Fruit fly (Drosophila melanogaster) whole organism, prepupa: ENCODE measurements around the gene trr.

ENCODE experiments used
- Blimp-1 ChIP-seq: fragments of 200-800 bp; sonication (Bioruptor generic); optimal IDR thresholded peaks from 3 replicates; lab custom pipeline; 2017; ENCODE audit warnings: missing biosample characterization, missing genetic modification characterization, mild to moderate bottlenecking, moderate library complexity, missing genetic modification reagents
- CG10669 ChIP-seq: fragments of 200-800 bp; sonication (Bioruptor generic); optimal IDR thresholded peaks from 3 replicates; lab custom pipeline; 2018; ENCODE audit warnings: missing biosample characterization, mild to moderate bottlenecking, missing genetic modification characterization, moderate library complexity
- CG11762 ChIP-seq: fragments of 200-800 bp; sonication (Bioruptor generic); optimal IDR thresholded peaks from 3 replicates; lab custom pipeline; 2016; ENCODE audit warnings: missing biosample characterization, missing genetic modification characterization; ENCODE audit not compliant: insufficient read depth
- CG11902 ChIP-seq: fragments of 200-800 bp; sonication (Bioruptor generic); optimal IDR thresholded peaks from 3 replicates; lab custom pipeline; 2016; ENCODE audit warnings: missing biosample characterization, missing genetic modification characterization
- CG15336 ChIP-seq: fragments of 200-800 bp; sonication (Bioruptor generic); IDR thresholded peaks from 2 replicates; pipeline ENCODE4 v1.3.6; 2022; ENCODE audit warnings: missing biosample characterization, missing genetic modification characterization
- CG1621 ChIP-seq: fragments of 200-800 bp; sonication (Bioruptor generic); optimal IDR thresholded peaks from 3 replicates; lab custom pipeline; 2018; ENCODE audit warnings: missing biosample characterization, mild to moderate bottlenecking, missing genetic modification characterization
- CG16779 ChIP-seq: fragments of 200-800 bp; sonication (Bioruptor generic); optimal IDR thresholded peaks from 3 replicates; lab custom pipeline; 2017; ENCODE audit warnings: missing biosample characterization, mild to moderate bottlenecking, missing genetic modification characterization
- CG3032 ChIP-seq: fragments of 200-800 bp; optimal IDR thresholded peaks from 2 replicates; lab custom pipeline; 2019; ENCODE audit warnings: missing biosample characterization, mild to moderate bottlenecking, missing genetic modification characterization, moderate library complexity
- CG32006 ChIP-seq: fragments of 200-800 bp; sonication (Bioruptor generic); optimal IDR thresholded peaks from 3 replicates; lab custom pipeline; 2017; ENCODE audit warnings: missing biosample characterization, mild to moderate bottlenecking, missing genetic modification characterization
- CG3919 ChIP-seq: fragments of 200-800 bp; sonication (Bioruptor generic); optimal IDR thresholded peaks from 3 replicates; lab custom pipeline; 2016; ENCODE audit warnings: missing biosample characterization, missing genetic modification characterization
- CG4318 ChIP-seq: fragments of 200-800 bp; sonication (Bioruptor generic); optimal IDR thresholded peaks from 3 replicates; lab custom pipeline; 2017; ENCODE audit warnings: missing biosample characterization, mild to moderate bottlenecking, missing genetic modification characterization
- CG6163 ChIP-seq: fragments of 200-800 bp; sonication (Bioruptor generic); IDR thresholded peaks from 3 replicates; pipeline ENCODE4 v1.3.6; 2022; ENCODE audit warnings: missing biosample characterization, missing genetic modification characterization
- CG6792 ChIP-seq: fragments of 200-800 bp; sonication (Bioruptor generic); optimal IDR thresholded peaks from 3 replicates; lab custom pipeline; 2016; ENCODE audit warnings: missing biosample characterization, missing genetic modification characterization
- CG6808 ChIP-seq: fragments of 200-800 bp; sonication (Bioruptor generic); optimal IDR thresholded peaks from 3 replicates; lab custom pipeline; 2017; ENCODE audit warnings: missing biosample characterization, missing genetic modification characterization, mild to moderate bottlenecking, moderate library complexity, missing genetic modification reagents
- CG6854 ChIP-seq: fragments of 200-800 bp; sonication (Bioruptor generic); optimal IDR thresholded peaks from 2 replicates; lab custom pipeline; 2017; ENCODE audit warnings: missing biosample characterization, mild to moderate bottlenecking, missing genetic modification characterization
- CG8319 ChIP-seq: fragments of 200-800 bp; sonication (Bioruptor generic); optimal IDR thresholded peaks from 3 replicates; lab custom pipeline; 2016; ENCODE audit warnings: missing biosample characterization, missing genetic modification characterization
- CG8632 ChIP-seq: fragments of 200-800 bp; sonication (Bioruptor generic); optimal IDR thresholded peaks from 3 replicates; lab custom pipeline; 2016; ENCODE audit warnings: missing biosample characterization, missing genetic modification characterization
- CG9139 ChIP-seq: fragments of 200-800 bp; sonication (Bioruptor generic); optimal IDR thresholded peaks from 3 replicates; lab custom pipeline; 2017; ENCODE audit warnings: missing biosample characterization, mild to moderate bottlenecking, missing genetic modification characterization
- Eip75B ChIP-seq: fragments of 200-800 bp; sonication (Bioruptor generic); optimal IDR thresholded peaks from 3 replicates; lab custom pipeline; 2016; ENCODE audit warnings: missing biosample characterization, missing genetic modification characterization
- Eip78C ChIP-seq: fragments of 200-800 bp; sonication (Bioruptor generic); peaks from one replicate; lab custom pipeline; 2016; ENCODE audit warnings: missing biosample characterization, missing genetic modification characterization
- Eip93F ChIP-seq: fragments of 200-800 bp; sonication (Bioruptor generic); optimal IDR thresholded peaks from 2 replicates; lab custom pipeline; 2016; ENCODE audit warnings: missing biosample characterization, mild to moderate bottlenecking, missing genetic modification characterization
- Ets21C ChIP-seq: fragments of 200-800 bp; sonication (Bioruptor generic); optimal IDR thresholded peaks from 3 replicates; lab custom pipeline; 2016; ENCODE audit warnings: missing biosample characterization, missing genetic modification characterization
- Ets96B ChIP-seq: fragments of 200-800 bp; optimal IDR thresholded peaks from 2 replicates; lab custom pipeline; 2019; ENCODE audit warnings: missing biosample characterization, mild to moderate bottlenecking, missing genetic modification characterization, moderate library complexity
- Gug ChIP-seq: fragments of 200-800 bp; sonication (Bioruptor generic); IDR thresholded peaks from 2 replicates; pipeline ENCODE4 v1.3.6; 2022; ENCODE audit warnings: missing biosample characterization, missing genetic modification characterization
- Hr38 ChIP-seq: sonication (Bioruptor generic); optimal IDR thresholded peaks from 2 replicates; lab custom pipeline; 2016; ENCODE audit warnings: missing biosample characterization, missing genetic modification characterization
- Hr39 ChIP-seq: fragments of 200-800 bp; sonication (Bioruptor generic); optimal IDR thresholded peaks from 2 replicates; lab custom pipeline; 2016; ENCODE audit warnings: missing biosample characterization, missing genetic modification characterization
- Hr4 ChIP-seq: fragments of 200-800 bp; sonication (Bioruptor generic); optimal IDR thresholded peaks from 3 replicates; lab custom pipeline; 2016; ENCODE audit warnings: missing biosample characterization, missing genetic modification characterization
- Met ChIP-seq: fragments of 200-800 bp; sonication (Bioruptor generic); optimal IDR thresholded peaks from 3 replicates; lab custom pipeline; 2016; ENCODE audit warnings: missing biosample characterization, missing genetic modification characterization
- Smox ChIP-seq: fragments of 200-800 bp; sonication (Bioruptor generic); optimal IDR thresholded peaks from 3 replicates; lab custom pipeline; 2016; ENCODE audit warnings: missing biosample characterization, missing genetic modification characterization
- Sox102F ChIP-seq: fragments of 200-800 bp; sonication (Bioruptor generic); optimal IDR thresholded peaks from 2 replicates; lab custom pipeline; 2016; ENCODE audit warnings: missing biosample characterization, mild to moderate bottlenecking, missing genetic modification characterization
- achi ChIP-seq: fragments of 200-800 bp; sonication (Bioruptor generic); optimal IDR thresholded peaks from 3 replicates; lab custom pipeline; 2016; ENCODE audit warnings: missing biosample characterization, missing genetic modification characterization
- dsx ChIP-seq: fragments of 200-800 bp; optimal IDR thresholded peaks from 3 replicates; lab custom pipeline; 2019; ENCODE audit warnings: missing biosample characterization, mild to moderate bottlenecking, missing genetic modification characterization, moderate library complexity; ENCODE audit not compliant: poor library complexity, severe bottlenecking
- eg ChIP-seq: fragments of 200-800 bp; sonication (Bioruptor generic); IDR thresholded peaks from 3 replicates; pipeline ENCODE4 v1.3.6; 2022; ENCODE audit warnings: missing biosample characterization, missing genetic modification characterization
- esn ChIP-seq: fragments of 200-800 bp; sonication (Bioruptor generic); optimal IDR thresholded peaks from 2 replicates; lab custom pipeline; 2016; ENCODE audit warnings: missing biosample characterization, mild to moderate bottlenecking, missing genetic modification characterization, moderate library complexity
- fd59A ChIP-seq: fragments of 200-800 bp; sonication (Bioruptor generic); optimal IDR thresholded peaks from 2 replicates; lab custom pipeline; 2017; ENCODE audit warnings: missing biosample characterization, mild to moderate bottlenecking, missing genetic modification characterization, missing genetic modification reagents
- fd85E ChIP-seq: fragments of 200-800 bp; sonication (Bioruptor generic); optimal IDR thresholded peaks from 3 replicates; lab custom pipeline; 2016; ENCODE audit warnings: missing biosample characterization, missing genetic modification characterization
- lz ChIP-seq: fragments of 200-800 bp; sonication (Bioruptor generic); optimal IDR thresholded peaks from 3 replicates; lab custom pipeline; 2016; ENCODE audit warnings: missing biosample characterization, missing genetic modification characterization
- salr ChIP-seq, 2 experiments: fragments of 200-800 bp; sonication (Bioruptor generic); optimal IDR thresholded peaks; 3 replicates each; lab custom pipeline; 2016 to 2018; ENCODE audit warnings: missing biosample characterization in 2 of 2, missing genetic modification characterization in 2 of 2, mild to moderate bottlenecking in 1 of 2
- svp ChIP-seq: fragments of 200-800 bp; sonication (Bioruptor generic); peaks from one replicate; lab custom pipeline; 2016; ENCODE audit warnings: missing biosample characterization, missing genetic modification characterization
- topi ChIP-seq: fragments of 200-800 bp; sonication (Bioruptor generic); optimal IDR thresholded peaks from 3 replicates; lab custom pipeline; 2016; ENCODE audit warnings: missing biosample characterization, missing genetic modification characterization
- vri ChIP-seq: fragments of 200-800 bp; sonication (Bioruptor generic); optimal IDR thresholded peaks from 3 replicates; lab custom pipeline; 2016; ENCODE audit warnings: missing biosample characterization, mild to moderate bottlenecking, missing genetic modification characterization

Gene trr

dm6 chrX:1873515-1874126, 16.1 kb downstream of the trr start, which contains the start of the genes Pgam5 and Vps26:
Pgam5 (minus strand) TSS chrX:1873565.
Vps26 (plus strand) TSS chrX:1873853.
- TF ChIP-seq Eip78C (GFP tag; lab: Kevin White, UChicago) = peak; percentile 27
- TF ChIP-seq svp (GFP tag; lab: Kevin White, UChicago) = peak; percentile 76
- TF ChIP-seq CG6792 (GFP tag; lab: Kevin White, UChicago) = no peak

dm6 chrX:1868586-1869111, 21.1 kb downstream of the trr start, which contains the start of the genes CG14803 and Pex5:
CG14803 (plus strand) TSS chrX:1868870.
Pex5 (minus strand) TSS chrX:1869061.
- TF ChIP-seq CG6854 (GFP tag; lab: Kevin White, UChicago) (no peak), esn (GFP tag; lab: Kevin White, UChicago) (peak; percentile 20), CG16779 (tag; lab: Kevin White, UChicago) (no peak), svp (GFP tag; lab: Kevin White, UChicago) (peak; percentile 92), Eip78C (GFP tag; lab: Kevin White, UChicago) (peak; percentile 26), Ets96B (tag; lab: Kevin White, UChicago) (no peak)

- TF ChIP-seq Hr39 (GFP tag; lab: Kevin White, UChicago) (no peak), svp (GFP tag; lab: Kevin White, UChicago) (no peak), CG10669 (GFP tag; lab: Kevin White, UChicago) (no peak), Eip78C (GFP tag; lab: Kevin White, UChicago) (no peak), achi (GFP tag; lab: Kevin White, UChicago) (no peak), CG6854 (GFP tag; lab: Kevin White, UChicago) (no peak), salr (GFP tag; optimal IDR thresholded peaks at IDR 0.05; lab: Kevin White, UChicago) (no peak), CG3032 (tag; lab: Kevin White, UChicago) (no peak), CG6808 (GFP tag; lab: Kevin White, UChicago) (no peak), Met (GFP tag; lab: Kevin White, UChicago) (no peak), CG6163 (GFP tag; lab: Robert Waterston, UW) (no peak), Hr38 (GFP tag; lab: Kevin White, UChicago) (no peak), CG32006 (GFP tag; lab: Kevin White, UChicago) (no peak), Hr4 (GFP tag; lab: Kevin White, UChicago) (no peak), CG15336 (GFP tag; lab: Robert Waterston, UW) (no peak), Gug (GFP tag; lab: Robert Waterston, UW) (no peak), eg (GFP tag; lab: Robert Waterston, UW) (no peak), Smox (GFP tag; lab: Kevin White, UChicago) (no peak), fd85E (GFP tag; lab: Kevin White, UChicago) (no peak)
Measured at dm6 chrX:1865673-1866072, 24.1 kb downstream of the trr start, which contains the start of the genes Gcna and MED18. Gcna (minus strand) TSS chrX:1865835. MED18 (plus strand) TSS chrX:1865909.

- TF ChIP-seq Sox102F (GFP tag; lab: Kevin White, UChicago) (no peak), Eip93F (no peak), CG9139 (GFP tag; lab: Kevin White, UChicago) (no peak), CG3032 (tag; lab: Kevin White, UChicago) (peak; percentile 76), CG16779 (tag; lab: Kevin White, UChicago) (no peak), dsx (GFP tag; lab: Kevin White, UChicago) (peak; percentile 59), lz (GFP tag; lab: Kevin White, UChicago) (peak; percentile 91), CG6792 (GFP tag; lab: Kevin White, UChicago) (peak; percentile 88), svp (GFP tag; lab: Kevin White, UChicago) (peak; percentile 92), CG8632 (GFP tag; lab: Kevin White, UChicago) (peak; percentile 85), CG15336 (GFP tag; lab: Robert Waterston, UW) (peak; percentile 76), topi (GFP tag; lab: Kevin White, UChicago) (peak; percentile 90), CG4318 (GFP tag; lab: Kevin White, UChicago) (no peak), Hr38 (GFP tag; lab: Kevin White, UChicago) (peak; percentile 23), Ets21C (GFP tag; lab: Kevin White, UChicago) (peak; percentile 89), CG8319 (peak; percentile 70), CG11902 (GFP tag; lab: Kevin White, UChicago) (no peak), vri (GFP tag; lab: Kevin White, UChicago) (no peak), CG1621 (peak; percentile 47), Hr4 (GFP tag; lab: Kevin White, UChicago) (no peak), Blimp-1 (GFP tag; lab: Kevin White, UChicago) (no peak), CG3919 (GFP tag; lab: Kevin White, UChicago) (peak; percentile 87), CG11762 (GFP tag; lab: Kevin White, UChicago) (peak; percentile 70), Eip75B (GFP tag; lab: Kevin White, UChicago) (peak; percentile 89), Hr39 (GFP tag; lab: Kevin White, UChicago) (peak; percentile 90), fd59A (GFP tag; lab: Kevin White, UChicago) (peak; percentile 74), Eip78C (GFP tag; lab: Kevin White, UChicago) (peak; percentile 97)
Measured at dm6 chrX:1861620-1862184, 28.0 kb downstream of the trr start, which contains the start of gene deltaCOP. deltaCOP (minus strand) TSS chrX:1861790.
